Fruit fly (Drosophila melanogaster) whole organism, wandering third instar larva: ENCODE data around the gene gogo.
A peak's percentile ranks its signal among the peaks of the same experiment; 100 is the strongest.

ENCODE experiments used
- CG32264 ChIP-seq: fragments of 200-800 bp; sonication (Bioruptor generic); optimal IDR thresholded peaks from 2 replicates; lab custom pipeline; 2016; ENCODE audit warnings: missing biosample characterization, missing genetic modification characterization
- Dfd ChIP-seq: fragments of >200 bp; optimal IDR thresholded peaks from 2 replicates; lab custom pipeline; 2017; ENCODE audit warnings: missing biosample characterization, missing genetic modification characterization
- Hr78 ChIP-seq: fragments of >200 bp; optimal IDR thresholded peaks from 2 replicates; lab custom pipeline; 2017; ENCODE audit warnings: missing biosample characterization, missing genetic modification characterization
- Mio ChIP-seq: sonication (Bioruptor generic); optimal IDR thresholded peaks from 2 replicates; lab custom pipeline; 2016; ENCODE audit warnings: missing biosample characterization, missing genetic modification characterization
- Myc ChIP-seq: fragments of >200 bp; optimal IDR thresholded peaks from 2 replicates; lab custom pipeline; 2017
- dmrt93B ChIP-seq: fragments of 200-800 bp; sonication (Bioruptor generic); optimal IDR thresholded peaks from 2 replicates; lab custom pipeline; 2018; ENCODE audit warnings: missing biosample characterization, mild to moderate bottlenecking, missing genetic modification characterization
- ey ChIP-seq: fragments of 200-800 bp; sonication (Bioruptor generic); optimal IDR thresholded peaks from 2 replicates; lab custom pipeline; 2016; ENCODE audit warnings: missing biosample characterization, missing genetic modification characterization
- foxo ChIP-seq, 2 experiments: fragments of 200-800 bp; sonication (Bioruptor generic); optimal IDR thresholded peaks; 2 replicates in 1 of 2; 3 replicates in 1 of 2; lab custom pipeline; 2016 to 2017; ENCODE audit warnings: missing biosample characterization in 2 of 2, missing genetic modification characterization in 2 of 2
- fru ChIP-seq: fragments of 200-800 bp; sonication (Bioruptor generic); optimal IDR thresholded peaks from 3 replicates; lab custom pipeline; 2016; ENCODE audit warnings: missing biosample characterization, mild to moderate bottlenecking, missing genetic modification characterization
- h ChIP-seq: fragments of 200-800 bp; sonication (Bioruptor generic); optimal IDR thresholded peaks from 3 replicates; lab custom pipeline; 2016; ENCODE audit warnings: missing biosample characterization, mild to moderate bottlenecking, missing genetic modification characterization
- woc ChIP-seq: sonication (Bioruptor generic); optimal IDR thresholded peaks from 2 replicates; lab custom pipeline; 2016; ENCODE audit warnings: missing biosample characterization, mild to moderate bottlenecking, missing genetic modification characterization

dm6 chr3L:20313469-20313868, 18.5 kb upstream of the gogo start, which contains the start of gene alphaSnap:
- TF ChIP-seq Dfd (GFP tag; lab: Kevin White, UChicago) (no peak), Hr78 (no peak), foxo (GFP tag; optimal IDR thresholded peaks at IDR 0.05; lab: Kevin White, UChicago) (peak in 1 of 2 experiments; percentile 49), ey (GFP tag; lab: Kevin White, UChicago) (no peak), Mio (GFP tag; lab: Kevin White, UChicago) (no peak), woc (GFP tag; lab: Kevin White, UChicago) (no peak), CG32264 (no peak), fru (GFP tag; lab: Kevin White, UChicago) (peak; percentile 24), Myc (lab: Kevin White, UChicago) (no peak), dmrt93B (GFP tag; lab: Kevin White, UChicago) (no peak), h (GFP tag; lab: Kevin White, UChicago) (peak; percentile 61)
